Worm (Caenorhabditis elegans) whole organism, early embryonic: ENCODE data around the gene csp-2.

ENCODE experiments used
- F13C5.2 ChIP-seq: sonication (generic microtip); optimal IDR thresholded peaks from 2 replicates; lab custom pipeline; 2017; ENCODE audit warnings: mild to moderate bottlenecking, missing genetic modification characterization, inconsistent platforms, missing compliant biosample characterization
- ama-1 ChIP-seq: fragments of 150-350 bp; optimal IDR thresholded peaks from 2 replicates; lab custom pipeline; 2014
- ceh-36 ChIP-seq: sonication (generic microtip); optimal IDR thresholded peaks from 2 replicates; lab custom pipeline; 2016; ENCODE audit warnings: missing genetic modification characterization, inconsistent platforms, missing compliant biosample characterization
- ets-7 ChIP-seq: sonication (generic microtip); optimal IDR thresholded peaks from 2 replicates; lab custom pipeline; 2016; ENCODE audit warnings: missing genotype, missing genetic modification characterization, missing compliant biosample characterization
- flt-1 ChIP-seq: fragments of 200-800 bp; sonication (Bioruptor generic); IDR thresholded peaks from 2 replicates; pipeline ENCODE4 v1.3.6; 2022; ENCODE audit warnings: missing genetic modification characterization, missing compliant biosample characterization
- hmg-4 ChIP-seq: fragments of 200-800 bp; sonication (Bioruptor generic); optimal IDR thresholded peaks from 2 replicates; lab custom pipeline; 2018; ENCODE audit warnings: mild to moderate bottlenecking, missing genetic modification characterization, missing compliant biosample characterization
- hnd-1 ChIP-seq: sonication (generic microtip); optimal IDR thresholded peaks from 2 replicates; lab custom pipeline; 2016; ENCODE audit warnings: missing genetic modification characterization, missing compliant biosample characterization
- scrt-1 ChIP-seq: fragments of 200-800 bp; sonication (Bioruptor generic); IDR thresholded peaks from 2 replicates; pipeline ENCODE4 v1.3.6; 2022; ENCODE audit warnings: missing genetic modification characterization, missing compliant biosample characterization
- sea-1 ChIP-seq: fragments of 200-800 bp; sonication (Bioruptor generic); conservative IDR thresholded peaks from 2 replicates; pipeline ENCODE4 v1.3.6; 2022; ENCODE audit warnings: missing genetic modification characterization, missing compliant biosample characterization
- tbx-11 ChIP-seq: fragments of 200-800 bp; sonication (Bioruptor generic); IDR thresholded peaks from 2 replicates; pipeline ENCODE4 v1.3.6; 2022; ENCODE audit warnings: missing genetic modification characterization, missing compliant biosample characterization
- tbx-37 ChIP-seq: fragments of 200-800 bp; sonication (Bioruptor generic); conservative IDR thresholded peaks from 2 replicates; pipeline ENCODE4 v1.3.6; 2022; ENCODE audit warnings: missing genetic modification reagents, missing genetic modification characterization, missing compliant biosample characterization
- tra-4 ChIP-seq: sonication (generic microtip); optimal IDR thresholded peaks from 2 replicates; lab custom pipeline; 2017; ENCODE audit warnings: missing genetic modification characterization, missing compliant biosample characterization

DNA sequence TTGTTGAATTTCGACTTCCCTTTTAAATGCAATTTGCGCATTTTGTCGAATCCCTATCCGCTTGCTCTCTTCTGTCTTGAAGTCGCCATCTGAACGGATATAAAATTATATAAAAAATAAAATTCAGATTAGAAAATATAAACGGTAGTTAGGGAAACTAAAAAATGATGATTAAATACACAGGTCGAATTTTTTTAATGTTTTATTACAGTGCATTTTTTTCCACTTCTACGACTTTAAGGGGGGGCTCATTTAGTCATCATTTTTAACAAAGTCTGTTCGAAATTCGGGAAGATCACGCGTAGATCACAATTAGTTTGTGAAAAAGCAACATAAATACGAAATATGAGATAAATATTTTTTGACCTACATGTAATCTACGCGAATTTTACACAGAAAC, 35.3 kb downstream of the csp-2 start, which contains the start of gene Y73B6BL.14:
- no peak for TF ChIP-seq sea-1 (GFP tag; lab: Robert Waterston, UW)
- no peak for TF ChIP-seq flt-1 (GFP tag; lab: Robert Waterston, UW)
- TF ChIP-seq hnd-1 (tag; lab: Kevin White, UChicago) = no peak
- no peak for TF ChIP-seq ets-7 (tag; lab: Kevin White, UChicago)
- TF ChIP-seq ama-1 (lab: Kevin White, UChicago) = no peak
- TF ChIP-seq F13C5.2 (tag; lab: Kevin White, UChicago) = no peak
- TF ChIP-seq ceh-36 = no peak
- no peak for TF ChIP-seq scrt-1 (GFP tag; lab: Robert Waterston, UW)
- no peak for TF ChIP-seq hmg-4 (GFP tag; lab: Kevin White, UChicago)
- TF ChIP-seq tra-4 (tag; lab: Kevin White, UChicago) = no peak
- TF ChIP-seq tbx-11 = no peak
- TF ChIP-seq tbx-37 (GFP tag; lab: Robert Waterston, UW) = no peak
